Worm (Caenorhabditis elegans) whole organism, L1 larva: ENCODE measurements around the gene cah-3.

Experiments used
- alr-1 ChIP-seq: fragments of 200-800 bp; sonication (Bioruptor generic); optimal IDR thresholded peaks from 2 replicates; lab custom pipeline; 2018; ENCODE audit warnings: borderline replicate concordance, mild to moderate bottlenecking, missing genetic modification characterization, missing compliant biosample characterization
- ces-1 ChIP-seq: fragments of 150-350 bp; optimal IDR thresholded peaks from 2 replicates; lab custom pipeline; 2014; ENCODE audit warnings: missing biosample characterization, missing genetic modification reagents, missing genetic modification characterization
- egl-27 ChIP-seq, 2 experiments: fragments of 150-350 bp in 1 of 2; sonication (generic microtip); optimal IDR thresholded peaks; 3 replicates each; lab custom pipeline; 2017 to 2018; ENCODE audit warnings: missing biosample characterization in 2 of 2, missing genetic modification characterization in 2 of 2, missing genetic modification reagents in 2 of 2
- elt-3 ChIP-seq, 6 experiments: fragments of 150-350 bp in 1 of 6; sonication (generic microtip); optimal IDR thresholded peaks; 2 replicates each; lab custom pipeline; 2017 to 2018; ENCODE audit warnings: missing biosample characterization in 6 of 6, missing genetic modification characterization in 6 of 6, inconsistent platforms in 1 of 6
- fos-1 ChIP-seq: fragments of 150-350 bp; optimal IDR thresholded peaks from 2 replicates; lab custom pipeline; 2014; ENCODE audit warnings: missing biosample characterization, missing genetic modification characterization
- lin-13 ChIP-seq: fragments of 150-350 bp; optimal IDR thresholded peaks from 2 replicates; lab custom pipeline; 2014; ENCODE audit warnings: missing biosample characterization, missing genetic modification reagents, missing genetic modification characterization
- mdl-1 ChIP-seq, 2 experiments: fragments of 150-350 bp; optimal IDR thresholded peaks; 2 replicates each; lab custom pipeline; 2014 to 2017; ENCODE audit warnings: missing biosample characterization in 2 of 2, missing genetic modification characterization in 2 of 2, inconsistent platforms in 1 of 2
- nhr-237 ChIP-seq: fragments of 150-350 bp; optimal IDR thresholded peaks from 2 replicates; lab custom pipeline; 2014; ENCODE audit warnings: missing biosample characterization, missing genetic modification characterization
- pqm-1 ChIP-seq: sonication (generic microtip); optimal IDR thresholded peaks from 3 replicates; lab custom pipeline; 2017; ENCODE audit warnings: missing biosample characterization, missing genetic modification characterization
- skn-1 ChIP-seq: fragments of 150-350 bp; optimal IDR thresholded peaks from 2 replicates; lab custom pipeline; 2014; ENCODE audit warnings: missing biosample characterization, missing genetic modification characterization
- tbx-2 ChIP-seq: sonication (generic microtip); optimal IDR thresholded peaks from 2 replicates; lab custom pipeline; 2016; ENCODE audit warnings: missing genetic modification characterization, missing compliant biosample characterization
- unc-130 ChIP-seq: fragments of 150-350 bp; optimal IDR thresholded peaks from 2 replicates; lab custom pipeline; 2017; ENCODE audit warnings: missing biosample characterization, missing genetic modification characterization, inconsistent platforms

DNA sequence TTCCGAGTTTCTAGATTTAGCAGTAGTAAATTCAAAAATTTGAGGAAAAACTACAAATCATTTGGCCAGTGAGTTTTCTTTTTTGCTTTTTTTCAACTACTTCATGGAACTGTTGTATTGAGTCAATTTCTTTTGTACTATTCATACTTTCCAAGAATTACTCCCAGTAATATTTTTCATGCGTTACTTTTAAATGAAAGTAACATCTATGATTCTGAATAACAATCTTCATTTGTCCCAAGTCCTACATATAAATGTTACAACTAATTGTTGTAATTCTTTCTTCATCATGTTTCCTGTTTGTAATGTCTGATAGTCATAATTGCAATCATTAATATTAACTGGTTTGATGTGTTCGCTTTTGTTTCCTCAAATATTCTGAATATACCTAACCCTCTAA, 43.6 kb upstream of the cah-3 start:
- TF ChIP-seq mdl-1 (tag; optimal IDR thresholded peaks at IDR 0.05; lab: Kevin White, UChicago) (no peak), lin-13 (GFP tag; lab: Kevin White, UChicago) (no peak), elt-3 (tag; optimal IDR thresholded peaks at IDR 0.05; lab: Kevin White, UChicago) (no peak), nhr-237 (tag; lab: Kevin White, UChicago) (no peak), skn-1 (no peak), alr-1 (tag; lab: Kevin White, UChicago) (no peak), ces-1 (no peak), unc-130 (tag; lab: Kevin White, UChicago) (no peak), fos-1 (no peak), egl-27 (tag; optimal IDR thresholded peaks at IDR 0.05; lab: Kevin White, UChicago) (no peak), pqm-1 (tag; lab: Kevin White, UChicago) (no peak), tbx-2 (tag; lab: Kevin White, UChicago) (no peak)
